Fruit fly (Drosophila melanogaster) whole organism, embryonic: ENCODE results near the gene CG6168.

Experiments
- CG10147 ChIP-seq: fragments of 200-800 bp; sonication (Bioruptor generic); optimal IDR thresholded peaks from 2 replicates; lab custom pipeline; 2019; ENCODE audit warnings: missing biosample characterization, mild to moderate bottlenecking, missing genetic modification characterization, moderate library complexity
- CG10366 ChIP-seq: fragments of 200-800 bp; sonication (Bioruptor generic); IDR thresholded peaks from 2 replicates; pipeline ENCODE4 v1.3.6; 2022; ENCODE audit warnings: missing biosample characterization, missing genetic modification characterization
- CG1233 ChIP-seq: fragments of 200-800 bp; sonication (Bioruptor generic); optimal IDR thresholded peaks from 4 replicates; lab custom pipeline; 2018; ENCODE audit warnings: missing biosample characterization, mild to moderate bottlenecking, missing genetic modification characterization
- CG13296 ChIP-seq: fragments of 200-800 bp; sonication (Bioruptor generic); optimal IDR thresholded peaks from 3 replicates; lab custom pipeline; 2018; ENCODE audit warnings: missing biosample characterization, mild to moderate bottlenecking, missing genetic modification characterization
- CG14965 ChIP-seq: fragments of 200-800 bp; sonication (Bioruptor generic); optimal IDR thresholded peaks from 2 replicates; lab custom pipeline; 2016; ENCODE audit warnings: missing biosample characterization, missing genetic modification characterization, borderline replicate concordance
- CG15514 ChIP-seq: fragments of 200-800 bp; sonication (Bioruptor generic); optimal IDR thresholded peaks from 3 replicates; lab custom pipeline; 2017; ENCODE audit warnings: missing biosample characterization, missing genetic modification characterization, mild to moderate bottlenecking, moderate library complexity, missing genetic modification reagents
- CG15601 ChIP-seq: fragments of 200-800 bp; sonication (Bioruptor generic); optimal IDR thresholded peaks from 3 replicates; lab custom pipeline; 2019; ENCODE audit warnings: missing biosample characterization, mild to moderate bottlenecking, missing genetic modification characterization, moderate library complexity
- CG16779 ChIP-seq: fragments of 200-800 bp; sonication (Bioruptor generic); IDR thresholded peaks from 2 replicates; pipeline ENCODE4 v1.3.6; 2022; ENCODE audit warnings: missing biosample characterization, missing genetic modification characterization
- CG17385 ChIP-seq: fragments of 200-800 bp; sonication (Bioruptor generic); optimal IDR thresholded peaks from 3 replicates; lab custom pipeline; 2018; ENCODE audit warnings: missing biosample characterization, mild to moderate bottlenecking, missing genetic modification characterization
- CG1832 ChIP-seq: fragments of 200-800 bp; sonication (Bioruptor generic); optimal IDR thresholded peaks from 2 replicates; lab custom pipeline; 2017; ENCODE audit warnings: missing biosample characterization, mild to moderate bottlenecking, missing genetic modification characterization, inconsistent platforms
- CG18599 ChIP-seq: fragments of 200-800 bp; sonication (Bioruptor generic); optimal IDR thresholded peaks from 3 replicates; lab custom pipeline; 2017; ENCODE audit warnings: missing biosample characterization, missing genetic modification characterization, mild to moderate bottlenecking, moderate library complexity, missing genetic modification reagents
- CG2889 ChIP-seq: fragments of 200-800 bp; sonication (Bioruptor generic); IDR thresholded peaks from 3 replicates; pipeline ENCODE4 v1.3.6; 2022; ENCODE audit warnings: missing biosample characterization, missing genetic modification characterization
- CG30403 ChIP-seq: fragments of 200-800 bp; sonication (Bioruptor generic); optimal IDR thresholded peaks from 3 replicates; lab custom pipeline; 2016; ENCODE audit warnings: missing biosample characterization, missing genetic modification characterization
- CG3065 ChIP-seq: fragments of 200-800 bp; sonication (Bioruptor generic); optimal IDR thresholded peaks from 2 replicates; lab custom pipeline; 2016; ENCODE audit warnings: missing biosample characterization, missing genetic modification characterization
- CG31224 ChIP-seq: fragments of 200-800 bp; sonication (Bioruptor generic); IDR thresholded peaks from 2 replicates; pipeline ENCODE4 v1.3.6; 2022; ENCODE audit warnings: missing biosample characterization, missing genetic modification characterization
- CG31365 ChIP-seq: fragments of 200-800 bp; sonication (Bioruptor generic); optimal IDR thresholded peaks from 2 replicates; lab custom pipeline; 2018; ENCODE audit warnings: missing biosample characterization, mild to moderate bottlenecking, missing genetic modification characterization
- CG3163 ChIP-seq: fragments of 200-800 bp; sonication (Bioruptor generic); optimal IDR thresholded peaks from 3 replicates; lab custom pipeline; 2016; ENCODE audit warnings: missing biosample characterization, missing genetic modification characterization
- CG33557 ChIP-seq: fragments of 200-800 bp; sonication (Bioruptor generic); optimal IDR thresholded peaks from 2 replicates; lab custom pipeline; 2019; ENCODE audit warnings: missing biosample characterization, mild to moderate bottlenecking, missing genetic modification characterization, moderate library complexity
- CG5953 ChIP-seq: fragments of 200-800 bp; sonication (Bioruptor generic); IDR thresholded peaks from 2 replicates; pipeline ENCODE4 v1.3.6; 2022; ENCODE audit warnings: missing biosample characterization, missing genetic modification characterization
- CG6854 ChIP-seq: fragments of 200-800 bp; sonication (Bioruptor generic); optimal IDR thresholded peaks from 3 replicates; lab custom pipeline; 2017; ENCODE audit warnings: missing biosample characterization, mild to moderate bottlenecking, missing genetic modification characterization
- CG7271 ChIP-seq: fragments of 200-800 bp; sonication (Bioruptor generic); optimal IDR thresholded peaks from 2 replicates; lab custom pipeline; 2018; ENCODE audit warnings: missing biosample characterization, mild to moderate bottlenecking, missing genetic modification characterization, moderate library complexity
- CG8359 ChIP-seq: fragments of 200-800 bp; sonication (Bioruptor generic); optimal IDR thresholded peaks from 2 replicates; lab custom pipeline; 2017; ENCODE audit warnings: missing biosample characterization, mild to moderate bottlenecking, missing genetic modification characterization, borderline replicate concordance
- CoRest ChIP-seq: fragments of 200-800 bp; sonication (Bioruptor generic); optimal IDR thresholded peaks from 3 replicates; lab custom pipeline; 2018; ENCODE audit warnings: missing biosample characterization, mild to moderate bottlenecking, missing genetic modification characterization, moderate library complexity
- Dad ChIP-seq: fragments of 200-800 bp; sonication (Bioruptor generic); optimal IDR thresholded peaks from 3 replicates; lab custom pipeline; 2016; ENCODE audit warnings: missing biosample characterization, missing genetic modification characterization
- Dip2 ChIP-seq: fragments of 200-800 bp; sonication (Bioruptor generic); IDR thresholded peaks from 2 replicates; pipeline ENCODE4 v1.3.6; 2022; ENCODE audit warnings: missing biosample characterization, missing genetic modification characterization
- Dip3 ChIP-seq: fragments of 200-800 bp; sonication (Bioruptor generic); optimal IDR thresholded peaks from 3 replicates; lab custom pipeline; 2016; ENCODE audit warnings: missing biosample characterization, missing genetic modification characterization
- Doc2 ChIP-seq: fragments of 200-800 bp; sonication (Bioruptor generic); IDR thresholded peaks from 2 replicates; pipeline ENCODE4 v1.3.6; 2022; ENCODE audit warnings: missing biosample characterization, missing genetic modification characterization
- E2f1 ChIP-seq: fragments of 200-800 bp; sonication (Bioruptor generic); IDR thresholded peaks from 2 replicates; pipeline ENCODE4 v1.3.6; 2022; ENCODE audit warnings: missing biosample characterization, missing genetic modification characterization
- Fer3 ChIP-seq: fragments of 200-800 bp; sonication (Bioruptor generic); optimal IDR thresholded peaks from 2 replicates; lab custom pipeline; 2018; ENCODE audit warnings: missing biosample characterization, mild to moderate bottlenecking, missing genetic modification characterization, moderate library complexity
- HmgZ ChIP-seq: fragments of 200-800 bp; sonication (Bioruptor generic); optimal IDR thresholded peaks from 2 replicates; lab custom pipeline; 2018; ENCODE audit warnings: missing biosample characterization, mild to moderate bottlenecking, missing genetic modification characterization
- Jarid2 ChIP-seq: fragments of 200-800 bp; sonication (Bioruptor generic); optimal IDR thresholded peaks from 3 replicates; lab custom pipeline; 2017; ENCODE audit warnings: mild to moderate bottlenecking, missing biosample characterization, missing genetic modification reagents, missing genetic modification characterization
- Kr ChIP-seq: fragments of 200-800 bp; sonication (Bioruptor generic); optimal IDR thresholded peaks from 2 replicates; lab custom pipeline; 2017; ENCODE audit warnings: missing biosample characterization, mild to moderate bottlenecking, missing genetic modification characterization
- MESR4 ChIP-seq: fragments of 200-800 bp; sonication (Bioruptor generic); optimal IDR thresholded peaks from 2 replicates; lab custom pipeline; 2018; ENCODE audit warnings: missing biosample characterization, mild to moderate bottlenecking, missing genetic modification characterization, moderate library complexity
- NK7.1 ChIP-seq: fragments of 200-800 bp; sonication (Bioruptor generic); optimal IDR thresholded peaks from 3 replicates; lab custom pipeline; 2016; ENCODE audit warnings: missing biosample characterization, missing genetic modification characterization
- Neu2 ChIP-seq: fragments of 200-800 bp; sonication (Bioruptor generic); optimal IDR thresholded peaks from 3 replicates; lab custom pipeline; 2016; ENCODE audit warnings: missing biosample characterization, missing genetic modification characterization, borderline replicate concordance
- Oaz ChIP-seq: fragments of 200-800 bp; sonication (Bioruptor generic); IDR thresholded peaks from 2 replicates; pipeline ENCODE4 v1.3.6; 2022; ENCODE audit warnings: missing biosample characterization, missing genetic modification characterization
- Ptx1 ChIP-seq: fragments of 200-800 bp; sonication (Bioruptor generic); IDR thresholded peaks from 2 replicates; pipeline ENCODE4 v1.3.6; 2022; ENCODE audit warnings: missing biosample characterization, missing genetic modification characterization
- Spps ChIP-seq: fragments of 200-800 bp; sonication (Bioruptor generic); optimal IDR thresholded peaks from 2 replicates; lab custom pipeline; 2018; ENCODE audit warnings: missing biosample characterization, mild to moderate bottlenecking, missing genetic modification characterization
- Sry-δ ChIP-seq: fragments of 200-800 bp; sonication (Bioruptor generic); optimal IDR thresholded peaks from 2 replicates; lab custom pipeline; 2016; ENCODE audit warnings: missing biosample characterization, missing genetic modification characterization
- TFAM ChIP-seq: fragments of 200-800 bp; sonication (Bioruptor generic); optimal IDR thresholded peaks from 2 replicates; lab custom pipeline; 2017; ENCODE audit warnings: missing biosample characterization, missing genetic modification characterization, inconsistent platforms
- br ChIP-seq: fragments of >200 bp; optimal IDR thresholded peaks from 2 replicates; lab custom pipeline; 2017
- cas ChIP-seq: fragments of 200-800 bp; sonication (Bioruptor generic); IDR thresholded peaks from 2 replicates; pipeline ENCODE4 v1.3.6; 2022; ENCODE audit warnings: missing biosample characterization, missing genetic modification characterization
- lab ChIP-seq: fragments of 200-800 bp; sonication (Bioruptor generic); optimal IDR thresholded peaks from 3 replicates; lab custom pipeline; 2017; ENCODE audit warnings: missing biosample characterization, missing genetic modification characterization, mild to moderate bottlenecking, moderate library complexity, missing genetic modification reagents
- lola ChIP-seq, 3 experiments: fragments of >200 bp in 2 of 3; fragments of 200-800 bp in 1 of 3; sonication (Bioruptor generic) in 1 of 3; optimal IDR thresholded peaks; 2 replicates each; lab custom pipeline; 2017 to 2019; ENCODE audit warnings: missing biosample characterization in 3 of 3, missing genetic modification characterization in 3 of 3, mild to moderate bottlenecking in 1 of 3, moderate library complexity in 1 of 3
- nerfin-2 ChIP-seq: fragments of 200-800 bp; sonication (Bioruptor generic); IDR thresholded peaks from 2 replicates; pipeline ENCODE4 v1.3.6; 2022; ENCODE audit warnings: missing biosample characterization, missing genetic modification characterization; ENCODE audit not compliant: partially characterized antibody
- peb ChIP-seq: fragments of 200-800 bp; sonication (Bioruptor generic); IDR thresholded peaks from 2 replicates; pipeline ENCODE4 v1.3.6; 2022; ENCODE audit warnings: missing biosample characterization, missing genetic modification characterization
- seq ChIP-seq: fragments of 200-800 bp; sonication (Bioruptor generic); IDR thresholded peaks from 2 replicates; pipeline ENCODE4 v1.3.6; 2022; ENCODE audit warnings: missing biosample characterization, missing genetic modification characterization
- sisA ChIP-seq: fragments of 200-800 bp; sonication (Bioruptor generic); IDR thresholded peaks from 2 replicates; pipeline ENCODE4 v1.3.6; 2022; ENCODE audit warnings: missing biosample characterization, missing genetic modification characterization
- tgo ChIP-seq: fragments of 200-800 bp; sonication (Bioruptor generic); IDR thresholded peaks from 3 replicates; pipeline ENCODE4 v1.3.6; 2022; ENCODE audit warnings: missing biosample characterization, missing genetic modification characterization
- tup ChIP-seq: fragments of 200-800 bp; sonication (Bioruptor generic); optimal IDR thresholded peaks from 2 replicates; lab custom pipeline; 2016; ENCODE audit warnings: missing biosample characterization, mild to moderate bottlenecking, missing genetic modification characterization, moderate library complexity
- usp ChIP-seq: fragments of >200 bp; optimal IDR thresholded peaks from 2 replicates; lab custom pipeline; 2017; ENCODE audit warnings: missing biosample characterization, missing genetic modification characterization

Gene CG6168

DNA sequence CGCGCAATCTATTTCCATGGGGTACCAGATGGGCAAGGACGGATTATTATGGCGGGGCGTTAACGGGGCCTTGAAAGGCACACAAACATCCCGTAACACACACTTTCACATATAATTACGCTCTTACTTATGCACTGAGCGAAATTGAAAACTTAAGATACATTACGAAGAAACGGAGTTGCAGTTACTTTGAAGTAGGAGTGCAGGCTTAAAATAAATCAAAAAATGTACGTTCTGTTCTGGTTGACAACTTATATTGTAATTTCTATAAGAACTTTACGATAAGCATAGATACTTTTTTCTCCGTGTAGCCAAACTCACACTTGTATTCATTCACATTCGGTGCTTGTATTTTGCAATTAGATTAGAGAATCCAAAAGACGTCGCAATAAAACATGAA lies 31.5 kb upstream of the CG6168 start (continued):
- TF ChIP-seq CG31224 (GFP tag; lab: Robert Waterston, UW) (peak; percentile 83), CG8359 (peak; percentile 29), nerfin-2 (GFP tag; lab: Robert Waterston, UW) (no peak), NK7.1 (peak; percentile 77), seq (GFP tag; lab: Robert Waterston, UW) (peak; percentile 87), cas (GFP tag; lab: Robert Waterston, UW) (peak; percentile 85), br (lab: Kevin White, UChicago) (no peak), Ptx1 (GFP tag; lab: Robert Waterston, UW) (peak; percentile 83), Neu2 (GFP tag; lab: Kevin White, UChicago) (peak; percentile 12), CG3065 (GFP tag; lab: Kevin White, UChicago) (peak; percentile 42), CG33557 (GFP tag; lab: Kevin White, UChicago) (no peak), CG15601 (tag; lab: Kevin White, UChicago) (peak; percentile 40), lola (GFP tag; optimal IDR thresholded peaks at IDR 0.05; lab: Kevin White, UChicago) (peak in 1 of 3 experiments; percentile 18), peb (GFP tag; lab: Robert Waterston, UW) (no peak), Spps (tag; lab: Kevin White, UChicago) (no peak), CG7271 (tag; lab: Kevin White, UChicago) (no peak), MESR4 (GFP tag; lab: Kevin White, UChicago) (peak; percentile 0), Doc2 (peak; percentile 37; the same call in 1 of the 2 replicates), Oaz (GFP tag; lab: Robert Waterston, UW) (peak; percentile 61), CG10366 (GFP tag; lab: Robert Waterston, UW) (peak; percentile 83), CG16779 (GFP tag; lab: Robert Waterston, UW) (peak; percentile 82), CG13296 (GFP tag; lab: Kevin White, UChicago) (peak; percentile 83), CG5953 (GFP tag; lab: Robert Waterston, UW) (peak; percentile 67; the same call in 1 of the 2 replicates), CoRest (tag; lab: Kevin White, UChicago) (peak; percentile 87), CG17385 (GFP tag; lab: Kevin White, UChicago) (peak; percentile 76), Fer3 (peak; percentile 86), CG6854 (GFP tag; lab: Kevin White, UChicago) (peak; percentile 80), CG31365 (peak; percentile 38), tup (peak; percentile 38), CG1233 (GFP tag; lab: Kevin White, UChicago) (peak; percentile 61), CG1832 (GFP tag; lab: Kevin White, UChicago) (no peak), TFAM (GFP tag; lab: Kevin White, UChicago) (no peak), Kr (GFP tag; lab: Kevin White, UChicago) (no peak), CG3163 (GFP tag; lab: Kevin White, UChicago) (peak; percentile 55), sisA (peak; percentile 73), CG15514 (GFP tag; lab: Kevin White, UChicago) (peak; percentile 86), tgo (GFP tag; lab: Robert Waterston, UW) (peak; percentile 82), CG14965 (GFP tag; lab: Kevin White, UChicago) (peak; percentile 36), CG2889 (peak; percentile 86), CG18599 (GFP tag; lab: Kevin White, UChicago) (peak; percentile 95), usp (GFP tag; lab: Kevin White, UChicago) (no peak), lab (GFP tag; lab: Kevin White, UChicago) (peak; percentile 96), HmgZ (tag; lab: Kevin White, UChicago) (peak; percentile 89), Dad (GFP tag; lab: Kevin White, UChicago) (peak; percentile 80), Sry-δ (GFP tag; lab: Kevin White, UChicago) (peak; percentile 54), CG10147 (GFP tag; lab: Kevin White, UChicago) (peak; percentile 80), Dip2 (GFP tag; lab: Robert Waterston, UW) (no peak), Jarid2 (peak; percentile 39), E2f1 (GFP tag; lab: Robert Waterston, UW) (peak; percentile 74), Dip3 (peak; percentile 95), CG30403 (GFP tag; lab: Kevin White, UChicago) (peak; percentile 87)
